Worm (Caenorhabditis elegans): ENCODE measurements around the gene Y46G5A.39.

Gene Y46G5A.39

ce11 chrII:12739306-12739705 is 14.3 kb downstream of the Y46G5A.39 start:
- TF ChIP-seq lir-3 (tag; optimal IDR thresholded peaks at IDR 0.05; ENCODE audit: poor library complexity) (no peak), tlp-1 (tag; optimal IDR thresholded peaks at IDR 0.05) (no peak), mef-2 (tag; optimal IDR thresholded peaks at IDR 0.05) (no peak), fos-1 (tag; optimal IDR thresholded peaks at IDR 0.05) (no peak), dsc-1 (tag; optimal IDR thresholded peaks at IDR 0.05) (no peak), nhr-237 (tag; optimal IDR thresholded peaks at IDR 0.05) (no peak), fkh-10 (GFP tag; optimal IDR thresholded peaks at IDR 0.05) (no peak), hlh-4 (tag; optimal IDR thresholded peaks at IDR 0.05) (no peak), unc-98 (GFP tag; IDR thresholded peaks at IDR 0.05) (no peak), elt-3 (tag; optimal IDR thresholded peaks at IDR 0.05) (no peak), zip-4 (GFP tag; optimal IDR thresholded peaks at IDR 0.05) (no peak)

ce11 chrII:12738284-12739201 is 15.1 kb downstream of the Y46G5A.39 start, which contains the start of gene pisy-1:
TSS of gene pisy-1 (minus strand) at chrII:12738334.
- no peak for TF ChIP-seq mef-2 (tag; optimal IDR thresholded peaks at IDR 0.05)
- TF ChIP-seq lin-15B (tag; optimal IDR thresholded peaks at IDR 0.05), result peak; percentile 53
- no peak for TF ChIP-seq nhr-76 (tag; optimal IDR thresholded peaks at IDR 0.05)
- TF ChIP-seq nhr-12 (tag; optimal IDR thresholded peaks at IDR 0.05), result no peak
- TF ChIP-seq ztf-4 (tag; optimal IDR thresholded peaks at IDR 0.05), result no peak
- TF ChIP-seq skn-1 (tag; optimal IDR thresholded peaks at IDR 0.05), result peak; percentile 68
- no peak for TF ChIP-seq blmp-1 (tag; optimal IDR thresholded peaks at IDR 0.05)
- TF ChIP-seq pag-3 (tag; optimal IDR thresholded peaks at IDR 0.05; ENCODE audit: borderline replicate concordance, insufficient read depth), result no peak
- no peak for TF ChIP-seq mab-9 (GFP tag; IDR thresholded peaks at IDR 0.05)
- no peak for TF ChIP-seq pax-3 (tag; optimal IDR thresholded peaks at IDR 0.05)
- peak; percentile 64 for TF ChIP-seq rnt-1 (tag; optimal IDR thresholded peaks at IDR 0.05)
- no peak for TF ChIP-seq ceh-63 (GFP tag; optimal IDR thresholded peaks at IDR 0.05)
- peak in 1 of 2 experiments; percentile 52 for TF ChIP-seq mdl-1 (tag; optimal IDR thresholded peaks at IDR 0.05)
- peak; percentile 89 to 94 for TF ChIP-seq lin-35 (GFP tag; optimal IDR thresholded peaks at IDR 0.05)
- TF ChIP-seq nhr-47 (tag; optimal IDR thresholded peaks at IDR 0.05), result no peak
- no peak for TF ChIP-seq zag-1 (tag; optimal IDR thresholded peaks at IDR 0.05)
- no peak for TF ChIP-seq ets-5 (GFP tag; IDR thresholded peaks at IDR 0.05)
- TF ChIP-seq aly-2 (tag; optimal IDR thresholded peaks at IDR 0.05), result no peak
- no peak for TF ChIP-seq jun-1 (tag; optimal IDR thresholded peaks at IDR 0.05)
- TF ChIP-seq snu-23 (GFP tag; optimal IDR thresholded peaks at IDR 0.05), result peak; percentile 67
- no peak for TF ChIP-seq elt-2 (tag; optimal IDR thresholded peaks at IDR 0.05)
- TF ChIP-seq hlh-4 (tag; optimal IDR thresholded peaks at IDR 0.05), result no peak
- peak; percentile 55 to 80 for TF ChIP-seq lsy-2 (tag; optimal IDR thresholded peaks at IDR 0.05)
- no peak for TF ChIP-seq fos-1 (tag; optimal IDR thresholded peaks at IDR 0.05)
- TF ChIP-seq unc-30 (tag; optimal IDR thresholded peaks at IDR 0.05), result no peak
- TF ChIP-seq efl-1 (optimal IDR thresholded peaks at IDR 0.05), result peak; percentile 65 to 86
- peak; percentile 89 to 98 for TF ChIP-seq efl-1 (GFP tag; optimal IDR thresholded peaks at IDR 0.05 in 1 of 2)
- TF ChIP-seq F16B12.6 (tag; optimal IDR thresholded peaks at IDR 0.05), result peak; percentile 32
- no peak for TF ChIP-seq unc-98 (GFP tag; IDR thresholded peaks at IDR 0.05)
- TF ChIP-seq mep-1 (tag; optimal IDR thresholded peaks at IDR 0.05), result no peak
- TF ChIP-seq pqm-1 (tag; optimal IDR thresholded peaks at IDR 0.05), result no peak
- TF ChIP-seq sptf-1 (tag; optimal IDR thresholded peaks at IDR 0.05), result no peak
- no peak for TF ChIP-seq ztf-11 (tag; optimal IDR thresholded peaks at IDR 0.05)
- peak; percentile 70 for TF ChIP-seq unc-130 (tag; optimal IDR thresholded peaks at IDR 0.05)
- TF ChIP-seq hlh-17 (GFP tag; optimal IDR thresholded peaks at IDR 0.05; ENCODE audit: borderline replicate concordance), result no peak
- no peak for TF ChIP-seq sup-37 (GFP tag; optimal IDR thresholded peaks at IDR 0.05)
- TF ChIP-seq dpl-1 (GFP tag; optimal IDR thresholded peaks at IDR 0.05), result peak; percentile 77 to 90 (median 81)
- TF ChIP-seq efl-3 (GFP tag; optimal IDR thresholded peaks at IDR 0.05), result no peak
- peak; percentile 37 for TF ChIP-seq C16A3.4 (tag; optimal IDR thresholded peaks at IDR 0.05)
- TF ChIP-seq isw-1 (GFP tag; IDR thresholded peaks at IDR 0.05), result peak; percentile 6; the same call in 1 of the 2 replicates
- no peak for TF ChIP-seq alr-1 (tag; optimal IDR thresholded peaks at IDR 0.05; ENCODE audit: borderline replicate concordance)
- TF ChIP-seq lin-39 (tag; optimal IDR thresholded peaks at IDR 0.05), result peak; percentile 34

Data from whole organism, L1 larva.